Worm (Caenorhabditis elegans) whole organism, L1 larva: ENCODE data around the gene B0563.1.

Experiments
- aly-2 ChIP-seq: fragments of 150-350 bp; optimal IDR thresholded peaks from 2 replicates; lab custom pipeline; 2014; ENCODE audit warnings: missing biosample characterization, missing genetic modification characterization
- dpl-1 ChIP-seq, 3 experiments: fragments of 150-350 bp in 2 of 3; sonication (generic microtip) in 1 of 3; optimal IDR thresholded peaks; 2 replicates each; lab custom pipeline; 2014 to 2017; ENCODE audit warnings: missing biosample characterization in 3 of 3, missing genetic modification characterization in 3 of 3, missing genetic modification reagents in 3 of 3
- lin-35 ChIP-seq, 2 experiments: fragments of 150-350 bp; optimal IDR thresholded peaks; 2 replicates each; lab custom pipeline; 2014; ENCODE audit warnings: missing biosample characterization in 2 of 2, missing genetic modification characterization in 2 of 2, missing genetic modification reagents in 2 of 2

DNA sequence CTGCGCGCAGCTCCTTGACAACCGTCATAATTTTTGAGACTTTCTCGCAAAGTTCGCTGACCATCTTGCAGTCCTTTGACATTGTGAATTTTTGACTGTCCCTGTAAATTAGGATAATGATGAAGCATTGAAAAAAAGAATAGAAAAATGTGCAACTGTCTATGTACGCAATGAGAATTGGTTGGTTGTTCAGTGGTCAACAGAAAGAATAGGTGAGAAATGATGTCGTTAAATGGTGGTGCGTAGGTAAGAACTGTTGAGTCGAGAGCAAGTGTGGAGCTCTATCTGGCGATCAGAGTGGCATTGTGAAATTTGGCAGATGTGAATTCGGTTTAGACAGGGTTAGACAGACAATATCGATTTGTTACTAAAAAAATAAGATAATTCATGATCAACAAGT lies 3.1 kb downstream of the B0563.1 start, which contains the start of gene B0563.8:
- no peak for TF ChIP-seq lin-35 (GFP tag; optimal IDR thresholded peaks at IDR 0.05; lab: Kevin White, UChicago)
- TF ChIP-seq dpl-1 (GFP tag; optimal IDR thresholded peaks at IDR 0.05; lab: Kevin White, UChicago): no peak
- no peak for TF ChIP-seq aly-2 (tag; lab: Kevin White, UChicago)
